Fruit fly (Drosophila melanogaster) whole organism, embryonic: Measurements from ENCODE around the gene Mf.

Experiments
- Atf-2 ChIP-seq: fragments of 200-800 bp; sonication (Bioruptor generic); optimal IDR thresholded peaks from 2 replicates; lab custom pipeline; 2016; ENCODE audit warnings: missing biosample characterization, missing genetic modification characterization
- C15 ChIP-seq: fragments of 200-800 bp; sonication (Bioruptor generic); IDR thresholded peaks from 3 replicates; pipeline ENCODE4 v1.3.6; 2022; ENCODE audit warnings: missing biosample characterization, missing genetic modification characterization
- CG10147 ChIP-seq: fragments of 200-800 bp; sonication (Bioruptor generic); optimal IDR thresholded peaks from 2 replicates; lab custom pipeline; 2019; ENCODE audit warnings: missing biosample characterization, mild to moderate bottlenecking, missing genetic modification characterization, moderate library complexity
- CG10431 ChIP-seq: fragments of 200-800 bp; sonication (Bioruptor generic); optimal IDR thresholded peaks from 3 replicates; lab custom pipeline; 2018; ENCODE audit warnings: missing biosample characterization, mild to moderate bottlenecking, missing genetic modification characterization
- CG10543 ChIP-seq: fragments of 200-800 bp; sonication (Bioruptor generic); optimal IDR thresholded peaks from 3 replicates; lab custom pipeline; 2017; ENCODE audit warnings: missing biosample characterization, mild to moderate bottlenecking, missing genetic modification characterization, moderate library complexity
- CG11085 ChIP-seq: fragments of 200-800 bp; sonication (Bioruptor generic); IDR thresholded peaks from 2 replicates; pipeline ENCODE4 v1.3.6; 2022; ENCODE audit warnings: missing biosample characterization, missing genetic modification characterization
- CG11695 ChIP-seq: fragments of 200-800 bp; sonication (Bioruptor generic); IDR thresholded peaks from 3 replicates; pipeline ENCODE4 v1.3.6; 2022; ENCODE audit warnings: missing biosample characterization, missing genetic modification characterization
- CG13894 ChIP-seq: fragments of 200-800 bp; sonication (Bioruptor generic); optimal IDR thresholded peaks from 3 replicates; lab custom pipeline; 2018; ENCODE audit warnings: missing biosample characterization, mild to moderate bottlenecking, missing genetic modification characterization, moderate library complexity
- CG17829 ChIP-seq: fragments of 200-800 bp; optimal IDR thresholded peaks from 2 replicates; lab custom pipeline; 2019; ENCODE audit warnings: missing biosample characterization, mild to moderate bottlenecking, missing genetic modification characterization, moderate library complexity
- CG18619 ChIP-seq: fragments of 200-800 bp; sonication (Bioruptor generic); optimal IDR thresholded peaks from 3 replicates; lab custom pipeline; 2017; ENCODE audit warnings: missing biosample characterization, mild to moderate bottlenecking, missing genetic modification characterization
- CG2129 ChIP-seq: fragments of 200-800 bp; sonication (Bioruptor generic); IDR thresholded peaks from 2 replicates; pipeline ENCODE4 v1.3.6; 2022; ENCODE audit warnings: missing biosample characterization, missing genetic modification characterization; ENCODE audit not compliant: partially characterized antibody
- CG3163 ChIP-seq: fragments of 200-800 bp; sonication (Bioruptor generic); optimal IDR thresholded peaks from 3 replicates; lab custom pipeline; 2016; ENCODE audit warnings: missing biosample characterization, missing genetic modification characterization
- CG3847 ChIP-seq: fragments of 200-800 bp; sonication (Bioruptor generic); IDR thresholded peaks from 2 replicates; pipeline ENCODE4 v1.3.6; 2022; ENCODE audit warnings: missing biosample characterization, missing genetic modification characterization
- CG4360 ChIP-seq: fragments of 200-800 bp; sonication (Bioruptor generic); IDR thresholded peaks from 2 replicates; pipeline ENCODE4 v1.3.6; 2022; ENCODE audit warnings: missing biosample characterization, missing genetic modification characterization
- CG4730 ChIP-seq: fragments of 200-800 bp; sonication (Bioruptor generic); IDR thresholded peaks from 2 replicates; pipeline ENCODE4 v1.3.6; 2022; ENCODE audit warnings: missing biosample characterization, missing genetic modification characterization
- CG6854 ChIP-seq: fragments of 200-800 bp; sonication (Bioruptor generic); optimal IDR thresholded peaks from 3 replicates; lab custom pipeline; 2017; ENCODE audit warnings: missing biosample characterization, mild to moderate bottlenecking, missing genetic modification characterization
- CG8765 ChIP-seq: fragments of 200-800 bp; sonication (Bioruptor generic); IDR thresholded peaks from 2 replicates; pipeline ENCODE4 v1.3.6; 2022; ENCODE audit warnings: missing biosample characterization, missing genetic modification characterization
- CG9609 ChIP-seq: fragments of 200-800 bp; sonication (Bioruptor generic); optimal IDR thresholded peaks from 3 replicates; lab custom pipeline; 2016; ENCODE audit warnings: missing biosample characterization, missing genetic modification characterization
- CrebB ChIP-seq: fragments of 200-800 bp; sonication (Bioruptor generic); optimal IDR thresholded peaks from 3 replicates; lab custom pipeline; 2018; ENCODE audit warnings: missing biosample characterization, mild to moderate bottlenecking, missing genetic modification characterization
- D19B ChIP-seq: fragments of 200-800 bp; sonication (Bioruptor generic); optimal IDR thresholded peaks from 2 replicates; lab custom pipeline; 2017; ENCODE audit warnings: missing biosample characterization, mild to moderate bottlenecking, missing genetic modification characterization
- Deaf1 ChIP-seq: fragments of 200-800 bp; optimal IDR thresholded peaks from 3 replicates; lab custom pipeline; 2019; ENCODE audit warnings: missing biosample characterization, mild to moderate bottlenecking, missing genetic modification characterization, moderate library complexity
- Dfd ChIP-seq, 2 experiments: fragments of >200 bp; optimal IDR thresholded peaks; 2 replicates each; lab custom pipeline; 2017; ENCODE audit warnings: missing biosample characterization in 2 of 2, missing genetic modification characterization in 2 of 2
- ERR ChIP-seq: fragments of 200-800 bp; sonication (Bioruptor generic); optimal IDR thresholded peaks from 2 replicates; lab custom pipeline; 2016; ENCODE audit warnings: missing biosample characterization, missing genetic modification characterization
- Ets97D ChIP-seq: fragments of 200-800 bp; sonication (Bioruptor generic); optimal IDR thresholded peaks from 3 replicates; lab custom pipeline; 2016; ENCODE audit warnings: missing biosample characterization, missing genetic modification characterization
- GATAe ChIP-seq: fragments of 200-800 bp; sonication (Bioruptor generic); conservative IDR thresholded peaks from 2 replicates; pipeline ENCODE4 v1.3.6; 2022; ENCODE audit warnings: missing biosample characterization, missing genetic modification characterization
- Gug ChIP-seq: fragments of 200-800 bp; sonication (Bioruptor generic); IDR thresholded peaks from 4 replicates; pipeline ENCODE4 v1.3.6; 2022; ENCODE audit warnings: missing biosample characterization, missing genetic modification characterization
- Hand ChIP-seq: fragments of 200-800 bp; sonication (Bioruptor generic); optimal IDR thresholded peaks from 2 replicates; lab custom pipeline; 2017; ENCODE audit warnings: mild to moderate bottlenecking, missing biosample characterization, missing genetic modification reagents, missing genetic modification characterization
- Hey ChIP-seq: fragments of 200-800 bp; sonication (Bioruptor generic); optimal IDR thresholded peaks from 3 replicates; lab custom pipeline; 2018; ENCODE audit warnings: missing biosample characterization, mild to moderate bottlenecking, missing genetic modification characterization
- NC2β ChIP-seq: fragments of 200-800 bp; sonication (Bioruptor generic); optimal IDR thresholded peaks from 2 replicates; lab custom pipeline; 2016; ENCODE audit warnings: missing biosample characterization, missing genetic modification characterization
- Sry-β ChIP-seq: fragments of 200-800 bp; sonication (Bioruptor generic); optimal IDR thresholded peaks from 2 replicates; lab custom pipeline; 2018; ENCODE audit warnings: missing biosample characterization, mild to moderate bottlenecking, missing genetic modification characterization, moderate library complexity
- TFAM ChIP-seq: fragments of 200-800 bp; sonication (Bioruptor generic); optimal IDR thresholded peaks from 2 replicates; lab custom pipeline; 2017; ENCODE audit warnings: missing biosample characterization, missing genetic modification characterization, inconsistent platforms
- Taf1 ChIP-seq: fragments of 200-800 bp; sonication (Bioruptor generic); IDR thresholded peaks from 2 replicates; pipeline ENCODE4 v1.3.6; 2022; ENCODE audit warnings: missing biosample characterization, missing genetic modification characterization
- abd-A ChIP-seq: fragments of 200-800 bp; sonication (Bioruptor generic); optimal IDR thresholded peaks from 3 replicates; lab custom pipeline; 2019; ENCODE audit warnings: missing biosample characterization, mild to moderate bottlenecking, missing genetic modification characterization, moderate library complexity
- ase ChIP-seq: fragments of 200-800 bp; sonication (Bioruptor generic); IDR thresholded peaks from 3 replicates; pipeline ENCODE4 v1.3.6; 2022; ENCODE audit warnings: missing biosample characterization, missing genetic modification characterization
- bcd ChIP-seq: fragments of 200-800 bp; sonication (Bioruptor generic); optimal IDR thresholded peaks from 2 replicates; lab custom pipeline; 2017; ENCODE audit warnings: missing biosample characterization, mild to moderate bottlenecking, missing genetic modification characterization
- chm ChIP-seq: fragments of 200-800 bp; sonication (Bioruptor generic); IDR thresholded peaks from 2 replicates; pipeline ENCODE4 v1.3.6; 2022; ENCODE audit warnings: missing biosample characterization, missing genetic modification characterization
- chn ChIP-seq: fragments of 200-800 bp; sonication (Bioruptor generic); optimal IDR thresholded peaks from 2 replicates; lab custom pipeline; 2016; ENCODE audit warnings: missing biosample characterization, missing genetic modification characterization
- dimm ChIP-seq: fragments of 200-800 bp; sonication (Bioruptor generic); IDR thresholded peaks from 2 replicates; pipeline ENCODE4 v1.3.6; 2022; ENCODE audit warnings: missing biosample characterization, missing genetic modification characterization
- en ChIP-seq: fragments of 200-800 bp; sonication (Bioruptor generic); optimal IDR thresholded peaks from 2 replicates; lab custom pipeline; 2016; ENCODE audit warnings: missing biosample characterization, missing genetic modification characterization
- gem ChIP-seq: fragments of 200-800 bp; sonication (Bioruptor generic); optimal IDR thresholded peaks from 2 replicates; lab custom pipeline; 2019; ENCODE audit warnings: missing biosample characterization, mild to moderate bottlenecking, missing genetic modification characterization, moderate library complexity
- hb ChIP-seq: fragments of 200-800 bp; sonication (Bioruptor generic); IDR thresholded peaks from 3 replicates; pipeline ENCODE4 v1.3.6; 2022; ENCODE audit warnings: missing biosample characterization, missing genetic modification characterization; ENCODE audit not compliant: partially characterized antibody
- her ChIP-seq: fragments of 200-800 bp; sonication (Bioruptor generic); optimal IDR thresholded peaks from 2 replicates; lab custom pipeline; 2016; ENCODE audit warnings: missing biosample characterization, missing genetic modification characterization
- ind ChIP-seq: fragments of 200-800 bp; sonication (Bioruptor generic); optimal IDR thresholded peaks from 3 replicates; lab custom pipeline; 2016; ENCODE audit warnings: missing biosample characterization, missing genetic modification characterization
- jigr1 ChIP-seq: fragments of 200-800 bp; sonication (Bioruptor generic); IDR thresholded peaks from 3 replicates; pipeline ENCODE4 v1.3.6; 2022; ENCODE audit warnings: missing biosample characterization, missing genetic modification characterization
- lilli ChIP-seq: fragments of 200-800 bp; sonication (Bioruptor generic); optimal IDR thresholded peaks from 3 replicates; lab custom pipeline; 2016; ENCODE audit warnings: missing biosample characterization, missing genetic modification characterization
- pzg ChIP-seq: fragments of 200-800 bp; sonication (Bioruptor generic); optimal IDR thresholded peaks from 3 replicates; lab custom pipeline; 2018; ENCODE audit warnings: missing biosample characterization, mild to moderate bottlenecking, missing genetic modification characterization, moderate library complexity
- ro ChIP-seq: fragments of 200-800 bp; sonication (Bioruptor generic); IDR thresholded peaks from 2 replicates; pipeline ENCODE4 v1.3.6; 2022; ENCODE audit warnings: missing biosample characterization, missing genetic modification characterization
- stwl ChIP-seq: fragments of 200-800 bp; sonication (Bioruptor generic); optimal IDR thresholded peaks from 3 replicates; lab custom pipeline; 2018; ENCODE audit warnings: missing biosample characterization, mild to moderate bottlenecking, missing genetic modification characterization, moderate library complexity
- tio ChIP-seq: fragments of 200-800 bp; sonication (Bioruptor generic); optimal IDR thresholded peaks from 2 replicates; lab custom pipeline; 2017; ENCODE audit warnings: missing biosample characterization, missing genetic modification characterization, inconsistent platforms
- unc-4 ChIP-seq: fragments of 200-800 bp; sonication (Bioruptor generic); IDR thresholded peaks from 2 replicates; pipeline ENCODE4 v1.3.6; 2022; ENCODE audit warnings: missing biosample characterization, missing genetic modification characterization; ENCODE audit not compliant: partially characterized antibody
- wdn ChIP-seq: fragments of 200-800 bp; sonication (Bioruptor generic); IDR thresholded peaks from 2 replicates; pipeline ENCODE4 v1.3.6; 2022; ENCODE audit warnings: missing biosample characterization, missing genetic modification characterization

Mf gene

DNA sequence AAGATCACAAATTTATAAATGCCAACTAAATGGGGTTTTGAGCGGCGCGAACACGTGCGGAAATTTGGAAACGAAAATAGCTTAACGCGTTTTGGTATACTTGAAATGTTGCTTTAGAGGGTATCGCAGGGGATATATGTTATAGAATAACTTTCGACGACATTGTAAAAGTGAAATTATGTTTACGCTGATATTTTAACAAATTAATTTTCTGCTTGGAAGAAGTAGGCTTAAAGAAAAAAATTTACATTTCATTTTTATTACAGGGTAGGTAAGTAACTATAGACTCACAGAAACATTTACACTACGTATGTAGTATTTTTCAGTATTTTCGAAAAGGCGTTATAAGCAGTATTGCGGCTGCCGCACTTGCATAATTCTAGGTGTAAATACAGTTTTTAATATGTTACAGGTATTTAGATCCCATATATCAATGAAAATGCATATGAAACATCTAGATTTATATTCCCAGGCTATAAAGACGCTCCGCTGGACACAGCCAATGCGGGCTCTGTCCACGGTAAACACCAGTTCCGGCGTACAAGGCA lies 48.1 kb upstream of the Mf start, which contains the start of the genes Art3 and mRpS10 (continued):
- peak; percentile 100 for TF ChIP-seq CG10147
- no peak for TF ChIP-seq abd-A
- peak; percentile 100 for TF ChIP-seq en (GFP tag; lab: Kevin White, UChicago)
- TF ChIP-seq lilli (GFP tag; lab: Kevin White, UChicago): peak; percentile 100
- TF ChIP-seq C15 (GFP tag; lab: Robert Waterston, UW): peak; percentile 100
- peak; percentile 100 for TF ChIP-seq CG3847
- TF ChIP-seq CG3163 (GFP tag; lab: Kevin White, UChicago): peak; percentile 96
- TF ChIP-seq Dfd (GFP tag; optimal IDR thresholded peaks at IDR 0.05; lab: Kevin White, UChicago): peak in 1 of 2 experiments; percentile 98
- TF ChIP-seq ro (GFP tag; lab: Robert Waterston, UW): peak; percentile 100
- TF ChIP-seq NC2β (GFP tag; lab: Kevin White, UChicago): peak; percentile 100
- TF ChIP-seq CG10431 (GFP tag; lab: Kevin White, UChicago): peak; percentile 99
- peak; percentile 100 for TF ChIP-seq Atf-2 (GFP tag; lab: Kevin White, UChicago)
- TF ChIP-seq Ets97D (GFP tag; lab: Kevin White, UChicago): peak; percentile 96
- TF ChIP-seq CrebB (tag; lab: Kevin White, UChicago): peak; percentile 100
- TF ChIP-seq wdn (GFP tag; lab: Robert Waterston, UW): peak; percentile 100
- TF ChIP-seq Taf1 (GFP tag; lab: Robert Waterston, UW): peak; percentile 100
- peak; percentile 99 for TF ChIP-seq jigr1 (GFP tag; lab: Robert Waterston, UW)
- TF ChIP-seq hb: no peak
- peak; percentile 100 for TF ChIP-seq CG10543 (GFP tag; lab: Kevin White, UChicago)
- peak; percentile 96 for TF ChIP-seq CG4360 (GFP tag; lab: Robert Waterston, UW)
- TF ChIP-seq stwl (tag; lab: Kevin White, UChicago): peak; percentile 98
- peak; percentile 100 for TF ChIP-seq ind
- TF ChIP-seq Gug: peak; percentile 99
- peak; percentile 100 for TF ChIP-seq gem (tag; lab: Kevin White, UChicago)
- peak; percentile 97 for TF ChIP-seq TFAM (GFP tag; lab: Kevin White, UChicago)
- peak; percentile 99 for TF ChIP-seq CG6854 (GFP tag; lab: Kevin White, UChicago)
- TF ChIP-seq Sry-β (GFP tag; lab: Kevin White, UChicago): peak; percentile 83
- TF ChIP-seq chm (GFP tag; lab: Robert Waterston, UW): peak; percentile 100
- TF ChIP-seq Hand (GFP tag; lab: Kevin White, UChicago): peak; percentile 99
- peak; percentile 100 for TF ChIP-seq GATAe (GFP tag; lab: Robert Waterston, UW)
- TF ChIP-seq CG9609 (GFP tag; lab: Kevin White, UChicago): peak; percentile 100
- peak; percentile 76 for TF ChIP-seq pzg (GFP tag; lab: Kevin White, UChicago)
- TF ChIP-seq CG11085: peak; percentile 100
- TF ChIP-seq ERR (GFP tag; lab: Kevin White, UChicago): peak; percentile 98
- TF ChIP-seq D19B (GFP tag; lab: Kevin White, UChicago): peak; percentile 100
- peak; percentile 100 for TF ChIP-seq CG18619 (GFP tag; lab: Kevin White, UChicago)
- peak; percentile 100 for TF ChIP-seq ase (GFP tag; lab: Robert Waterston, UW)
- peak; percentile 100 for TF ChIP-seq CG13894 (tag; lab: Kevin White, UChicago)
- peak; percentile 99 for TF ChIP-seq Hey (tag; lab: Kevin White, UChicago)
- peak; percentile 100 for TF ChIP-seq bcd (GFP tag; lab: Kevin White, UChicago)
- peak; percentile 100 for TF ChIP-seq CG4730 (GFP tag; lab: Robert Waterston, UW)
- TF ChIP-seq chn: peak; percentile 100
- TF ChIP-seq CG2129: no peak
- TF ChIP-seq CG17829 (tag; lab: Kevin White, UChicago): peak; percentile 100
- 0 out of 2 replicates have a peak, but pooled peaks have one; percentile 30 for TF ChIP-seq unc-4 (GFP tag; lab: Robert Waterston, UW)
- peak; percentile 100 for TF ChIP-seq tio
- TF ChIP-seq dimm (GFP tag; lab: Robert Waterston, UW): peak; percentile 100
- TF ChIP-seq her: peak; percentile 98
- TF ChIP-seq CG8765 (GFP tag; lab: Robert Waterston, UW): peak; percentile 100
- TF ChIP-seq CG11695 (GFP tag; lab: Robert Waterston, UW): peak; percentile 100
- TF ChIP-seq Deaf1 (tag; lab: Kevin White, UChicago): peak; percentile 94
